Worm (Caenorhabditis elegans) whole organism, early embryonic: ENCODE results near the gene C30G7.5.

Source experiments
- ama-1 ChIP-seq: fragments of 150-350 bp; optimal IDR thresholded peaks from 2 replicates; lab custom pipeline; 2014
- ceh-36 ChIP-seq: sonication (generic microtip); optimal IDR thresholded peaks from 2 replicates; lab custom pipeline; 2016; ENCODE audit warnings: missing genetic modification characterization, inconsistent platforms, missing compliant biosample characterization
- ets-7 ChIP-seq: sonication (generic microtip); optimal IDR thresholded peaks from 2 replicates; lab custom pipeline; 2016; ENCODE audit warnings: missing genotype, missing genetic modification characterization, missing compliant biosample characterization
- tbx-11 ChIP-seq: fragments of 200-800 bp; sonication (Bioruptor generic); IDR thresholded peaks from 2 replicates; pipeline ENCODE4 v1.3.6; 2022; ENCODE audit warnings: missing genetic modification characterization, missing compliant biosample characterization

- TF ChIP-seq ama-1 (no peak), ceh-36 (tag; lab: Kevin White, UChicago) (no peak), tbx-11 (GFP tag; lab: Robert Waterston, UW) (no peak), ets-7 (no peak)
These were observed 38.9 kb downstream of the C30G7.5 start, which contains the start of gene H12D21.11 for ce11 chrV:14915599-14915998.
